Fruit fly (Drosophila melanogaster) whole organism, embryonic: ENCODE measurements around the gene CG10874.
A peak's percentile ranks its signal among the peaks of the same experiment; 100 is the strongest.

Source experiments
- Awh ChIP-seq: fragments of 200-800 bp; sonication (Bioruptor generic); IDR thresholded peaks from 2 replicates; pipeline ENCODE4, ENCODE4 v1.3.6; 2022; ENCODE audit warnings: missing biosample characterization, missing genetic modification characterization
- CG10431 ChIP-seq: fragments of 200-800 bp; sonication (Bioruptor generic); optimal IDR thresholded peaks from 3 replicates; lab custom pipeline; 2018; ENCODE audit warnings: missing biosample characterization, mild to moderate bottlenecking, missing genetic modification characterization
- CG12155 ChIP-seq: fragments of 200-800 bp; sonication (Bioruptor generic); optimal IDR thresholded peaks from 3 replicates; lab custom pipeline; 2016; ENCODE audit warnings: missing biosample characterization, missing genetic modification characterization
- CG13287 ChIP-seq: fragments of 200-800 bp; sonication (Bioruptor generic); IDR thresholded peaks from 2 replicates; pipeline ENCODE4 v1.3.6; 2022; ENCODE audit warnings: missing biosample characterization, missing genetic modification characterization; ENCODE audit not compliant: partially characterized antibody
- CG13624 ChIP-seq: fragments of 200-800 bp; sonication (Bioruptor generic); optimal IDR thresholded peaks from 2 replicates; lab custom pipeline; 2016; ENCODE audit warnings: missing biosample characterization, missing genetic modification characterization
- CG15011 ChIP-seq: fragments of 200-800 bp; sonication (Bioruptor generic); optimal IDR thresholded peaks from 3 replicates; lab custom pipeline; 2018; ENCODE audit warnings: missing biosample characterization, mild to moderate bottlenecking, missing genetic modification characterization
- CG15479 ChIP-seq: fragments of 200-800 bp; sonication (Bioruptor generic); optimal IDR thresholded peaks from 3 replicates; lab custom pipeline; 2019; ENCODE audit warnings: missing biosample characterization, mild to moderate bottlenecking, missing genetic modification characterization, moderate library complexity
- CG17186 ChIP-seq: fragments of 200-800 bp; sonication (Bioruptor generic); optimal IDR thresholded peaks from 3 replicates; lab custom pipeline; 2017; ENCODE audit warnings: missing biosample characterization, missing genetic modification reagents, missing genetic modification characterization
- CG17612 ChIP-seq: fragments of 200-800 bp; sonication (Bioruptor generic); IDR thresholded peaks from 2 replicates; pipeline ENCODE4 v1.3.6; 2022; ENCODE audit warnings: missing biosample characterization, missing genetic modification characterization
- CG1832 ChIP-seq: fragments of 200-800 bp; sonication (Bioruptor generic); optimal IDR thresholded peaks from 2 replicates; lab custom pipeline; 2017; ENCODE audit warnings: missing biosample characterization, mild to moderate bottlenecking, missing genetic modification characterization, inconsistent platforms
- CG2116 ChIP-seq: fragments of 200-800 bp; sonication (Bioruptor generic); optimal IDR thresholded peaks from 3 replicates; lab custom pipeline; 2018; ENCODE audit warnings: missing biosample characterization, mild to moderate bottlenecking, missing genetic modification characterization
- CG2120 ChIP-seq: fragments of 200-800 bp; sonication (Bioruptor generic); optimal IDR thresholded peaks from 3 replicates; lab custom pipeline; 2016; ENCODE audit warnings: missing biosample characterization, missing genetic modification characterization
- CG2129 ChIP-seq: fragments of 200-800 bp; sonication (Bioruptor generic); IDR thresholded peaks from 2 replicates; pipeline ENCODE4 v1.3.6; 2022; ENCODE audit warnings: missing biosample characterization, missing genetic modification characterization; ENCODE audit not compliant: partially characterized antibody
- CG31441 ChIP-seq: fragments of 200-800 bp; sonication (Bioruptor generic); IDR thresholded peaks from 2 replicates; pipeline ENCODE4 v1.3.6; 2022; ENCODE audit warnings: missing biosample characterization, missing genetic modification characterization
- CG34422 ChIP-seq: fragments of 200-800 bp; sonication (Bioruptor generic); IDR thresholded peaks from 3 replicates; pipeline ENCODE4 v1.3.6; 2022; ENCODE audit warnings: missing biosample characterization, missing genetic modification characterization
- CG3726 ChIP-seq: fragments of 200-800 bp; sonication (Bioruptor generic); IDR thresholded peaks from 3 replicates; pipeline ENCODE4, ENCODE4 v1.3.6; 2022; ENCODE audit warnings: missing biosample characterization, missing genetic modification characterization
- CG3838 ChIP-seq: fragments of 200-800 bp; sonication (Bioruptor generic); optimal IDR thresholded peaks from 3 replicates; lab custom pipeline; 2016; ENCODE audit warnings: missing biosample characterization, missing genetic modification characterization
- CG3847 ChIP-seq: fragments of 200-800 bp; sonication (Bioruptor generic); IDR thresholded peaks from 2 replicates; pipeline ENCODE4 v1.3.6; 2022; ENCODE audit warnings: missing biosample characterization, missing genetic modification characterization
- CG42726 ChIP-seq: fragments of 200-800 bp; sonication (Bioruptor generic); IDR thresholded peaks from 2 replicates; pipeline ENCODE4 v1.3.6; 2022; ENCODE audit warnings: missing biosample characterization, missing genetic modification characterization; ENCODE audit not compliant: partially characterized antibody
- CG4617 ChIP-seq: fragments of 200-800 bp; sonication (Bioruptor generic); optimal IDR thresholded peaks from 3 replicates; lab custom pipeline; 2016; ENCODE audit warnings: missing biosample characterization, missing genetic modification characterization, borderline replicate concordance
- CG8290 ChIP-seq, 3 experiments: fragments of 200-800 bp; sonication (Bioruptor generic); optimal IDR thresholded peaks; 2 replicates each; lab custom pipeline; 2016 to 2019; ENCODE audit warnings: missing biosample characterization in 3 of 3, missing genetic modification characterization in 3 of 3, mild to moderate bottlenecking in 2 of 3, moderate library complexity in 1 of 3
- CG8924 ChIP-seq: fragments of 200-800 bp; optimal IDR thresholded peaks from 3 replicates; lab custom pipeline; 2019; ENCODE audit warnings: missing biosample characterization, mild to moderate bottlenecking, missing genetic modification characterization, moderate library complexity
- CHES-1-like ChIP-seq: fragments of 200-800 bp; sonication (Bioruptor generic); optimal IDR thresholded peaks from 2 replicates; lab custom pipeline; 2016; ENCODE audit warnings: missing biosample characterization, missing genetic modification characterization
- D19B ChIP-seq: fragments of 200-800 bp; sonication (Bioruptor generic); optimal IDR thresholded peaks from 2 replicates; lab custom pipeline; 2017; ENCODE audit warnings: missing biosample characterization, mild to moderate bottlenecking, missing genetic modification characterization
- Dref ChIP-seq: fragments of 200-800 bp; sonication (Bioruptor generic); IDR thresholded peaks from 2 replicates; pipeline ENCODE4 v1.3.6; 2022; ENCODE audit warnings: missing biosample characterization, missing genetic modification characterization
- HmgZ ChIP-seq: fragments of 200-800 bp; sonication (Bioruptor generic); optimal IDR thresholded peaks from 2 replicates; lab custom pipeline; 2018; ENCODE audit warnings: missing biosample characterization, mild to moderate bottlenecking, missing genetic modification characterization
- MTF-1 ChIP-seq: fragments of 200-800 bp; sonication (Bioruptor generic); optimal IDR thresholded peaks from 2 replicates; lab custom pipeline; 2018; ENCODE audit warnings: missing biosample characterization, mild to moderate bottlenecking, missing genetic modification characterization, borderline replicate concordance
- Rfx ChIP-seq: fragments of 200-800 bp; sonication (Bioruptor generic); IDR thresholded peaks from 2 replicates; pipeline ENCODE4 v1.3.6; 2022; ENCODE audit warnings: missing biosample characterization, missing genetic modification characterization
- Sin3A ChIP-seq: fragments of >200 bp; optimal IDR thresholded peaks from 2 replicates; lab custom pipeline; 2018
- Sry-β ChIP-seq: fragments of 200-800 bp; sonication (Bioruptor generic); optimal IDR thresholded peaks from 2 replicates; lab custom pipeline; 2018; ENCODE audit warnings: missing biosample characterization, mild to moderate bottlenecking, missing genetic modification characterization, moderate library complexity
- Xrp1 ChIP-seq: fragments of 200-800 bp; sonication (Bioruptor generic); IDR thresholded peaks from 2 replicates; pipeline ENCODE4 v1.3.6; 2022; ENCODE audit warnings: missing biosample characterization, missing genetic modification characterization
- ase ChIP-seq: fragments of 200-800 bp; sonication (Bioruptor generic); IDR thresholded peaks from 3 replicates; pipeline ENCODE4 v1.3.6; 2022; ENCODE audit warnings: missing biosample characterization, missing genetic modification characterization
- bbx ChIP-seq: fragments of 200-800 bp; sonication (Bioruptor generic); IDR thresholded peaks from 2 replicates; pipeline ENCODE4 v1.3.6; 2022; ENCODE audit warnings: missing biosample characterization, missing genetic modification characterization; ENCODE audit not compliant: partially characterized antibody
- chinmo ChIP-seq: fragments of 200-800 bp; sonication (Bioruptor generic); IDR thresholded peaks from 4 replicates; pipeline ENCODE4 v1.3.6; 2022; ENCODE audit warnings: missing biosample characterization, missing genetic modification characterization; ENCODE audit not compliant: partially characterized antibody
- dan ChIP-seq: fragments of 200-800 bp; sonication (Bioruptor generic); IDR thresholded peaks from 2 replicates; pipeline ENCODE4 v1.3.6; 2022; ENCODE audit warnings: missing biosample characterization, missing genetic modification characterization
- danr ChIP-seq: fragments of 200-800 bp; sonication (Bioruptor generic); IDR thresholded peaks from 2 replicates; pipeline ENCODE4 v1.3.6; 2022; ENCODE audit warnings: missing biosample characterization, missing genetic modification characterization
- dmrt99B ChIP-seq: fragments of 200-800 bp; sonication (Bioruptor generic); optimal IDR thresholded peaks from 2 replicates; lab custom pipeline; 2018; ENCODE audit warnings: missing biosample characterization, mild to moderate bottlenecking, missing genetic modification characterization, moderate library complexity
- fu2 ChIP-seq: fragments of 200-800 bp; sonication (Bioruptor generic); optimal IDR thresholded peaks from 2 replicates; lab custom pipeline; 2016; ENCODE audit warnings: missing biosample characterization, missing genetic modification characterization
- gem ChIP-seq: fragments of 200-800 bp; sonication (Bioruptor generic); optimal IDR thresholded peaks from 2 replicates; lab custom pipeline; 2019; ENCODE audit warnings: missing biosample characterization, mild to moderate bottlenecking, missing genetic modification characterization, moderate library complexity
- gro ChIP-seq: fragments of 200-800 bp; sonication (Bioruptor generic); optimal IDR thresholded peaks from 2 replicates; lab custom pipeline; 2016; ENCODE audit warnings: missing biosample characterization, missing genetic modification characterization
- insv ChIP-seq, 2 experiments: fragments of 200-800 bp; sonication (Bioruptor generic); optimal IDR thresholded peaks; 3 replicates each; lab custom pipeline; 2016 to 2018; ENCODE audit warnings: missing biosample characterization in 2 of 2, missing genetic modification characterization in 2 of 2
- inv ChIP-seq: fragments of 200-800 bp; sonication (Bioruptor generic); IDR thresholded peaks from 2 replicates; pipeline ENCODE4 v1.3.6; 2022; ENCODE audit warnings: missing biosample characterization, missing genetic modification characterization; ENCODE audit not compliant: partially characterized antibody
- jigr1 ChIP-seq: fragments of 200-800 bp; sonication (Bioruptor generic); IDR thresholded peaks from 3 replicates; pipeline ENCODE4 v1.3.6; 2022; ENCODE audit warnings: missing biosample characterization, missing genetic modification characterization
- luna ChIP-seq: fragments of 200-800 bp; sonication (Bioruptor generic); optimal IDR thresholded peaks from 2 replicates; lab custom pipeline; 2016; ENCODE audit warnings: missing biosample characterization, missing genetic modification characterization
- sc ChIP-seq, 3 experiments: fragments of >200 bp in 2 of 3; fragments of 200-800 bp in 1 of 3; sonication (Bioruptor generic) in 1 of 3; optimal IDR thresholded peaks; 2 replicates in 2 of 3; 3 replicates in 1 of 3; lab custom pipeline; 2017; ENCODE audit warnings: mild to moderate bottlenecking in 1 of 3, missing biosample characterization in 1 of 3, missing genetic modification characterization in 1 of 3, missing genetic modification reagents in 1 of 3
- seq ChIP-seq: fragments of 200-800 bp; sonication (Bioruptor generic); IDR thresholded peaks from 2 replicates; pipeline ENCODE4 v1.3.6; 2022; ENCODE audit warnings: missing biosample characterization, missing genetic modification characterization
- shn ChIP-seq: fragments of 200-800 bp; sonication (Bioruptor generic); optimal IDR thresholded peaks from 3 replicates; lab custom pipeline; 2016; ENCODE audit warnings: missing biosample characterization, missing genetic modification characterization
- so ChIP-seq: fragments of 200-800 bp; sonication (Bioruptor generic); IDR thresholded peaks from 3 replicates; pipeline ENCODE4 v1.3.6; 2022; ENCODE audit warnings: missing biosample characterization, missing genetic modification characterization
- wdn ChIP-seq: fragments of 200-800 bp; sonication (Bioruptor generic); IDR thresholded peaks from 2 replicates; pipeline ENCODE4 v1.3.6; 2022; ENCODE audit warnings: missing biosample characterization, missing genetic modification characterization

The CG10874 gene

DNA sequence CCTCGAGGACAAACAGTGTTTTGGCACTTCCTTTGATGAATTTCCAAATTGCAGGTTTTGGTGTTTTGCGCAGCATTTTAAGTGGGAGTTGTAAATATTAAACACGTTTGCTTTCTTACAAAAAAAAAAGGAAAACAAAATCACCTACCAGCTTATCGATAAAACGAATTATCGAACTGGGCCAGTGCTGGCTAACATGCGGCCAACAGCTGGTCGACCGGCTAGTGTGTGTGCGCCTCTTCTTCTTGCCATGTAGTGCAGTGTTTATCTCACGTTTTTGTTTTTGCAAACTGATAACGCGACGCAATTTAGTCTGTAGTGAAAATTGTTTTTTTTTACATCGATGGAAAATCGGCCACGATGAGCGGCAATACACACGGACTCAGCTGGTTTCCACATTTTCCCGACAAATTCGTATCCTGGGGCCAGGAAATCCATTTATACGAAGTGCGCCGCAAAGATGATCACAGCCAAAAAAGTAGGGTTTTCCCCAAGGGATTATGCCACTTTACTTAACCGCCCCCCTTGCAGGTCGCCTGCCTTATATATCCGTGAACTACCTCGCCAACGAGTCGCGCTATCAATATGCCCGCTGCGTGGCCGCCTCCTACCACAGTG is 25.0 kb upstream of the CG10874 start, which contains the start of the genes CG15386, CG42371 and mio (continued):
- TF ChIP-seq CG3726 (GFP tag; lab: Robert Waterston, UW) (no peak), inv (GFP tag; lab: Robert Waterston, UW) (no peak), CG13624 (peak; percentile 82), CG4617 (GFP tag; lab: Kevin White, UChicago) (peak; percentile 73), gem (tag; lab: Kevin White, UChicago) (no peak), CG8290 (GFP tag; optimal IDR thresholded peaks at IDR 0.05; lab: Kevin White, UChicago) (no peak), CG8290 (tag; optimal IDR thresholded peaks at IDR 0.05; lab: Kevin White, UChicago) (peak in 1 of 2 experiments; percentile 71), MTF-1 (peak; percentile 14), bbx (peak; percentile 53; the same call in 1 of the 2 replicates), fu2 (no peak), gro (peak; percentile 64), Dref (peak; percentile 81), Sry-β (GFP tag; lab: Kevin White, UChicago) (no peak), CG13287 (GFP tag; lab: Robert Waterston, UW) (peak; percentile 65), CHES-1-like (GFP tag; lab: Kevin White, UChicago) (peak; percentile 59), insv (GFP tag; optimal IDR thresholded peaks at IDR 0.05; lab: Kevin White, UChicago) (peak in 1 of 2 experiments; percentile 50), sc (optimal IDR thresholded peaks at IDR 0.05; lab: Kevin White, UChicago) (no peak), sc (GFP tag; optimal IDR thresholded peaks at IDR 0.05; lab: Kevin White, UChicago) (no peak), Awh (GFP tag; lab: Robert Waterston, UW) (no peak), CG15011 (GFP tag; lab: Kevin White, UChicago) (no peak), ase (GFP tag; lab: Robert Waterston, UW) (no peak), seq (GFP tag; lab: Robert Waterston, UW) (no peak), danr (GFP tag; lab: Robert Waterston, UW) (no peak), CG17612 (GFP tag; lab: Robert Waterston, UW) (no peak), jigr1 (no peak), Rfx (GFP tag; lab: Robert Waterston, UW) (peak; percentile 11; the same call in 1 of the 2 replicates), shn (GFP tag; lab: Kevin White, UChicago) (no peak), Sin3A (peak; percentile 34), CG10431 (GFP tag; lab: Kevin White, UChicago) (peak; percentile 100), CG17186 (GFP tag; lab: Kevin White, UChicago) (peak; percentile 39), CG2120 (GFP tag; lab: Kevin White, UChicago) (peak; percentile 54), luna (GFP tag; lab: Kevin White, UChicago) (no peak), CG2129 (GFP tag; lab: Robert Waterston, UW) (no peak), D19B (GFP tag; lab: Kevin White, UChicago) (no peak), CG3838 (GFP tag; lab: Kevin White, UChicago) (no peak), dmrt99B (no peak), CG1832 (GFP tag; lab: Kevin White, UChicago) (no peak), CG42726 (GFP tag; lab: Robert Waterston, UW) (0 out of 2 replicates have a peak, but pooled peaks have one; percentile 40), CG31441 (no peak), dan (GFP tag; lab: Robert Waterston, UW) (no peak), CG8924 (no peak), CG12155 (GFP tag; lab: Kevin White, UChicago) (peak; percentile 10), HmgZ (tag; lab: Kevin White, UChicago) (peak; percentile 51), Xrp1 (peak; percentile 44), CG3847 (peak; percentile 35; the same call in 1 of the 2 replicates), so (GFP tag; lab: Robert Waterston, UW) (no peak), chinmo (GFP tag; lab: Robert Waterston, UW) (peak; percentile 93), CG34422 (GFP tag; lab: Robert Waterston, UW) (peak; percentile 88), CG2116 (GFP tag; lab: Kevin White, UChicago) (peak; percentile 47), wdn (0 out of 2 replicates have a peak, but pooled peaks have one; percentile 19), CG15479 (peak; percentile 20)
